Fruit fly (Drosophila melanogaster) whole organism, embryonic: ENCODE data around the gene Rad17.

Experiments used
- Aef1 ChIP-seq: fragments of 200-800 bp; sonication (Bioruptor generic); IDR thresholded peaks from 3 replicates; pipeline ENCODE4 v1.3.6; 2022; ENCODE audit warnings: missing biosample characterization, missing genetic modification characterization
- Bdp1 ChIP-seq: fragments of 200-800 bp; sonication (Bioruptor generic); optimal IDR thresholded peaks from 3 replicates; lab custom pipeline; 2016; ENCODE audit warnings: missing biosample characterization, missing genetic modification characterization
- Bgb ChIP-seq: fragments of 200-800 bp; sonication (Bioruptor generic); IDR thresholded peaks from 2 replicates; pipeline ENCODE4 v1.3.6; 2022; ENCODE audit warnings: missing biosample characterization, missing genetic modification characterization; ENCODE audit not compliant: partially characterized antibody
- BtbVII ChIP-seq: fragments of 200-800 bp; sonication (Bioruptor generic); optimal IDR thresholded peaks from 3 replicates; lab custom pipeline; 2017; ENCODE audit warnings: missing biosample characterization, mild to moderate bottlenecking, missing genetic modification characterization
- CG11695 ChIP-seq: fragments of 200-800 bp; sonication (Bioruptor generic); IDR thresholded peaks from 3 replicates; pipeline ENCODE4 v1.3.6; 2022; ENCODE audit warnings: missing biosample characterization, missing genetic modification characterization
- CG12391 ChIP-seq: fragments of 200-800 bp; sonication (Bioruptor generic); optimal IDR thresholded peaks from 3 replicates; lab custom pipeline; 2018; ENCODE audit warnings: missing biosample characterization, mild to moderate bottlenecking, missing genetic modification characterization, moderate library complexity
- CG12744 ChIP-seq: fragments of 200-800 bp; sonication (Bioruptor generic); optimal IDR thresholded peaks from 2 replicates; lab custom pipeline; 2016; ENCODE audit warnings: missing biosample characterization, missing genetic modification characterization
- CG12942 ChIP-seq: fragments of 200-800 bp; sonication (Bioruptor generic); optimal IDR thresholded peaks from 3 replicates; lab custom pipeline; 2016; ENCODE audit warnings: missing biosample characterization, missing genetic modification characterization
- CG14441 ChIP-seq: fragments of 200-800 bp; sonication (Bioruptor generic); IDR thresholded peaks from 2 replicates; pipeline ENCODE4 v1.3.6; 2022; ENCODE audit warnings: missing biosample characterization, missing genetic modification characterization
- CG18011 ChIP-seq: fragments of 200-800 bp; sonication (Bioruptor generic); optimal IDR thresholded peaks from 2 replicates; lab custom pipeline; 2017; ENCODE audit warnings: missing biosample characterization, missing genetic modification characterization, mild to moderate bottlenecking, moderate library complexity, missing genotype
- CG2199 ChIP-seq: fragments of 200-800 bp; sonication (Bioruptor generic); IDR thresholded peaks from 3 replicates; pipeline ENCODE4 v1.3.6; 2022; ENCODE audit warnings: missing biosample characterization, missing genetic modification characterization
- CG2889 ChIP-seq: fragments of 200-800 bp; sonication (Bioruptor generic); IDR thresholded peaks from 3 replicates; pipeline ENCODE4 v1.3.6; 2022; ENCODE audit warnings: missing biosample characterization, missing genetic modification characterization
- CG3281 ChIP-seq: fragments of 200-800 bp; sonication (Bioruptor generic); optimal IDR thresholded peaks from 3 replicates; lab custom pipeline; 2017; ENCODE audit warnings: missing biosample characterization, mild to moderate bottlenecking, missing genetic modification characterization
- CG3847 ChIP-seq: fragments of 200-800 bp; sonication (Bioruptor generic); IDR thresholded peaks from 2 replicates; pipeline ENCODE4 v1.3.6; 2022; ENCODE audit warnings: missing biosample characterization, missing genetic modification characterization
- CG6254 ChIP-seq: fragments of 200-800 bp; sonication (Bioruptor generic); optimal IDR thresholded peaks from 3 replicates; lab custom pipeline; 2017; ENCODE audit warnings: mild to moderate bottlenecking, missing biosample characterization, missing genetic modification reagents, missing genetic modification characterization
- CG7928 ChIP-seq: fragments of 200-800 bp; sonication (Bioruptor generic); optimal IDR thresholded peaks from 2 replicates; lab custom pipeline; 2017; ENCODE audit warnings: missing biosample characterization, mild to moderate bottlenecking, missing genetic modification characterization
- CG8089 ChIP-seq: fragments of 200-800 bp; sonication (Bioruptor generic); optimal IDR thresholded peaks from 3 replicates; lab custom pipeline; 2016; ENCODE audit warnings: missing biosample characterization, missing genetic modification characterization
- CG8281 ChIP-seq: fragments of 200-800 bp; sonication (Bioruptor generic); optimal IDR thresholded peaks from 2 replicates; lab custom pipeline; 2018; ENCODE audit warnings: missing biosample characterization, mild to moderate bottlenecking, missing genetic modification characterization, moderate library complexity
- CG8290 ChIP-seq, 3 experiments: fragments of 200-800 bp; sonication (Bioruptor generic); optimal IDR thresholded peaks; 2 replicates each; lab custom pipeline; 2016 to 2019; ENCODE audit warnings: missing biosample characterization in 3 of 3, missing genetic modification characterization in 3 of 3, mild to moderate bottlenecking in 2 of 3, moderate library complexity in 1 of 3
- CG9727 ChIP-seq: fragments of 200-800 bp; sonication (Bioruptor generic); optimal IDR thresholded peaks from 3 replicates; lab custom pipeline; 2017; ENCODE audit warnings: missing biosample characterization, mild to moderate bottlenecking, missing genetic modification characterization
- D19B ChIP-seq: fragments of 200-800 bp; sonication (Bioruptor generic); optimal IDR thresholded peaks from 2 replicates; lab custom pipeline; 2017; ENCODE audit warnings: missing biosample characterization, mild to moderate bottlenecking, missing genetic modification characterization
- Elba2 ChIP-seq: fragments of 200-800 bp; sonication (Bioruptor generic); optimal IDR thresholded peaks from 3 replicates; lab custom pipeline; 2016; ENCODE audit warnings: missing biosample characterization, missing genetic modification characterization
- HLH54F ChIP-seq: fragments of 200-800 bp; sonication (Bioruptor generic); optimal IDR thresholded peaks from 3 replicates; lab custom pipeline; 2016; ENCODE audit warnings: missing biosample characterization, missing genetic modification characterization
- HmgZ ChIP-seq: fragments of 200-800 bp; sonication (Bioruptor generic); optimal IDR thresholded peaks from 2 replicates; lab custom pipeline; 2018; ENCODE audit warnings: missing biosample characterization, mild to moderate bottlenecking, missing genetic modification characterization
- Hmx ChIP-seq: fragments of 200-800 bp; sonication (Bioruptor generic); optimal IDR thresholded peaks from 2 replicates; lab custom pipeline; 2016; ENCODE audit warnings: missing biosample characterization, missing genetic modification characterization
- NC2α ChIP-seq: fragments of 200-800 bp; sonication (Bioruptor generic); optimal IDR thresholded peaks from 2 replicates; lab custom pipeline; 2016; ENCODE audit warnings: missing biosample characterization, missing genetic modification characterization
- NFAT ChIP-seq: fragments of 200-800 bp; sonication (Bioruptor generic); IDR thresholded peaks from 2 replicates; pipeline ENCODE4 v1.3.6; 2022; ENCODE audit warnings: missing biosample characterization, missing genetic modification characterization
- Nf-YB ChIP-seq: fragments of 200-800 bp; sonication (Bioruptor generic); optimal IDR thresholded peaks from 3 replicates; lab custom pipeline; 2019; ENCODE audit warnings: missing biosample characterization, mild to moderate bottlenecking, missing genetic modification characterization, moderate library complexity
- Taf1 ChIP-seq: fragments of 200-800 bp; sonication (Bioruptor generic); IDR thresholded peaks from 2 replicates; pipeline ENCODE4 v1.3.6; 2022; ENCODE audit warnings: missing biosample characterization, missing genetic modification characterization
- Xrp1 ChIP-seq: fragments of 200-800 bp; sonication (Bioruptor generic); IDR thresholded peaks from 2 replicates; pipeline ENCODE4 v1.3.6; 2022; ENCODE audit warnings: missing biosample characterization, missing genetic modification characterization
- YL-1 ChIP-seq: fragments of 200-800 bp; sonication (Bioruptor generic); optimal IDR thresholded peaks from 3 replicates; lab custom pipeline; 2017; ENCODE audit warnings: missing biosample characterization, mild to moderate bottlenecking, missing genetic modification characterization
- amos ChIP-seq: fragments of 200-800 bp; sonication (Bioruptor generic); IDR thresholded peaks from 2 replicates; pipeline ENCODE4 v1.3.6; 2022; ENCODE audit warnings: missing biosample characterization, missing genetic modification characterization; ENCODE audit not compliant: partially characterized antibody
- cg ChIP-seq: fragments of 200-800 bp; sonication (Bioruptor generic); optimal IDR thresholded peaks from 3 replicates; lab custom pipeline; 2019; ENCODE audit warnings: missing biosample characterization, mild to moderate bottlenecking, missing genetic modification characterization, moderate library complexity
- chif ChIP-seq, 2 experiments: fragments of 200-800 bp; sonication (Bioruptor generic); optimal IDR thresholded peaks; 3 replicates each; lab custom pipeline; 2016; ENCODE audit warnings: missing biosample characterization in 2 of 2, missing genetic modification characterization in 2 of 2
- danr ChIP-seq: fragments of 200-800 bp; sonication (Bioruptor generic); IDR thresholded peaks from 2 replicates; pipeline ENCODE4 v1.3.6; 2022; ENCODE audit warnings: missing biosample characterization, missing genetic modification characterization
- dati ChIP-seq: fragments of 200-800 bp; sonication (Bioruptor generic); IDR thresholded peaks from 2 replicates; pipeline ENCODE4 v1.3.6; 2022; ENCODE audit warnings: missing biosample characterization, missing genetic modification characterization
- dm ChIP-seq: fragments of 200-800 bp; sonication (Bioruptor generic); optimal IDR thresholded peaks from 3 replicates; lab custom pipeline; 2016; ENCODE audit warnings: missing biosample characterization, missing genetic modification characterization
- eyg ChIP-seq: fragments of 200-800 bp; sonication (Bioruptor generic); optimal IDR thresholded peaks from 3 replicates; lab custom pipeline; 2016; ENCODE audit warnings: missing biosample characterization, missing genetic modification characterization
- fd102C ChIP-seq: fragments of 200-800 bp; sonication (Bioruptor generic); optimal IDR thresholded peaks from 2 replicates; lab custom pipeline; 2018; ENCODE audit warnings: missing biosample characterization, mild to moderate bottlenecking, missing genetic modification characterization, moderate library complexity
- fd64A ChIP-seq: fragments of 200-800 bp; sonication (Bioruptor generic); optimal IDR thresholded peaks from 3 replicates; lab custom pipeline; 2018; ENCODE audit warnings: missing biosample characterization, mild to moderate bottlenecking, missing genetic modification characterization
- gce ChIP-seq: fragments of 200-800 bp; sonication (Bioruptor generic); IDR thresholded peaks from 3 replicates; pipeline ENCODE4 v1.3.6; 2022; ENCODE audit warnings: missing biosample characterization, missing genetic modification characterization
- insv ChIP-seq, 2 experiments: fragments of 200-800 bp; sonication (Bioruptor generic); optimal IDR thresholded peaks; 3 replicates each; lab custom pipeline; 2016 to 2018; ENCODE audit warnings: missing biosample characterization in 2 of 2, missing genetic modification characterization in 2 of 2
- pho ChIP-seq: fragments of 200-800 bp; sonication (Bioruptor generic); optimal IDR thresholded peaks from 2 replicates; lab custom pipeline; 2016; ENCODE audit warnings: missing biosample characterization, missing genetic modification characterization
- prd ChIP-seq, 3 experiments: fragments of >200 bp in 2 of 3; fragments of 200-800 bp in 1 of 3; sonication (Bioruptor generic) in 1 of 3; optimal IDR thresholded peaks in 2 of 3; IDR thresholded peaks in 1 of 3; 2 replicates in 2 of 3; 3 replicates in 1 of 3; pipeline versions ENCODE4 v1.3.6 to Lab custom; 2017 to 2022; ENCODE audit warnings: missing biosample characterization in 1 of 3, missing genetic modification characterization in 1 of 3
- pum ChIP-seq: fragments of 200-800 bp; sonication (Bioruptor generic); optimal IDR thresholded peaks from 2 replicates; lab custom pipeline; 2016; ENCODE audit warnings: missing biosample characterization, missing genetic modification characterization
- pzg ChIP-seq: fragments of 200-800 bp; sonication (Bioruptor generic); optimal IDR thresholded peaks from 3 replicates; lab custom pipeline; 2018; ENCODE audit warnings: missing biosample characterization, mild to moderate bottlenecking, missing genetic modification characterization, moderate library complexity
- sd ChIP-seq: fragments of 200-800 bp; sonication (Bioruptor generic); optimal IDR thresholded peaks from 3 replicates; lab custom pipeline; 2018; ENCODE audit warnings: missing biosample characterization, mild to moderate bottlenecking, missing genetic modification characterization, moderate library complexity
- sim ChIP-seq: fragments of 200-800 bp; sonication (Bioruptor generic); IDR thresholded peaks from 2 replicates; pipeline ENCODE4 v1.3.6; 2022; ENCODE audit warnings: missing biosample characterization, missing genetic modification characterization

Gene Rad17

DNA sequence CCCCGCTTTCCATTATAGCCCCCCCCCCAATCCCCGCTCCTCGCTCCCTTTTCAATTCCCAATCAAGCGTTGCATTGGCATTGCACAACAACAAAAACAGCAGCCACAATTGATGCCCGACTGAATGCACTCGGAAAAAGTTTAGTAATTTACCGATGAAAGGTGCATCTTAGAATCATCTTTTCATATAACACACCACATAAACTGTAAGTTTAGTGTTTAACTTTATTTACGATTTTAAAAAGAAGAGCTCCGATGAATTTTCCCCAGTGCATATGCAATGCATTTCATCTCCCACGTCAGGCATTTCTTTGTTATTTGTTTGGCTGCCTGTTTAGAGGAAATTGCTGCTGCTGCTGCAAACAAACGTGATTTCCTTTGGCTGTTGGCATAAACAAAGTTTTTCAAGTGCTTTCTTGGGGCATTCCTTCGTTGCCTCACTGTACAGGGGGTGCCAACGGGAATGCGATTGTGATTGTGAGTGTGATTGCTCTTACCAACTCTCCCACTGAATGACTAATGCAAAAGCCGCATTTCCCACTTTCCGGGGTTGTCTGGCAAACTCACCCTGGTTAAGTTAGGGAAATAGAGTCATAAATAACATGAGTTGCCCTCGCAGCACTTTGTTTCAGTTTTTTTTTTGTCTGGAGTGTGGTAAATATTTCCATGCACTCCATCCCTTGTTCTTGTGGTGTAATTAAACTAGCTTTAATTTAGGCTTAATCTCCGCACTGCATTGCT, 29.4 kb upstream of the Rad17 start (continued):
- TF ChIP-seq BtbVII (GFP tag; lab: Kevin White, UChicago) (no peak), CG7928 (GFP tag; lab: Kevin White, UChicago) (no peak), dm (GFP tag; lab: Kevin White, UChicago) (peak; percentile 7), NFAT (0 out of 2 replicates have a peak, but pooled peaks have one; percentile 12), CG9727 (peak; percentile 75), CG2889 (GFP tag; lab: Robert Waterston, UW) (no peak), CG11695 (GFP tag; lab: Robert Waterston, UW) (peak; percentile 44; the same call in 1 of the 3 replicates), Hmx (GFP tag; lab: Kevin White, UChicago) (no peak), amos (0 out of 2 replicates have a peak, but pooled peaks have one; percentile 8), Elba2 (GFP tag; lab: Kevin White, UChicago) (no peak), CG12942 (no peak), CG2199 (peak; percentile 78; the same call in 2 of the 3 replicates), pzg (GFP tag; lab: Kevin White, UChicago) (no peak), CG8290 (GFP tag; optimal IDR thresholded peaks at IDR 0.05; lab: Kevin White, UChicago) (peak; percentile 2), CG8290 (tag; optimal IDR thresholded peaks at IDR 0.05; lab: Kevin White, UChicago) (peak in 1 of 2 experiments; percentile 0), sd (tag; lab: Kevin White, UChicago) (peak; percentile 51), CG12391 (tag; lab: Kevin White, UChicago) (peak; percentile 77), CG3281 (no peak), danr (GFP tag; lab: Robert Waterston, UW) (no peak), chif (GFP tag; optimal IDR thresholded peaks at IDR 0.05; lab: Kevin White, UChicago) (peak; percentile 71 to 79), prd (optimal IDR thresholded peaks at IDR 0.05; lab: Kevin White, UChicago) (no peak), prd (GFP tag; IDR thresholded peaks at IDR 0.05; lab: Robert Waterston, UW) (peak; percentile 78; the same call in 2 of the 3 replicates), Bgb (GFP tag; lab: Robert Waterston, UW) (no peak), Taf1 (GFP tag; lab: Robert Waterston, UW) (no peak), dati (GFP tag; lab: Robert Waterston, UW) (no peak), sim (0 out of 2 replicates have a peak, but pooled peaks have one; percentile 19), pho (no peak), Xrp1 (GFP tag; lab: Robert Waterston, UW) (peak; percentile 88), insv (GFP tag; optimal IDR thresholded peaks at IDR 0.05; lab: Kevin White, UChicago) (no peak), Aef1 (GFP tag; lab: Robert Waterston, UW) (peak; percentile 33; the same call in 2 of the 3 replicates), CG8089 (peak; percentile 58), CG8281 (tag; lab: Kevin White, UChicago) (peak; percentile 44), D19B (GFP tag; lab: Kevin White, UChicago) (no peak), Bdp1 (GFP tag; lab: Kevin White, UChicago) (no peak), Nf-YB (GFP tag; lab: Kevin White, UChicago) (peak; percentile 31), NC2α (GFP tag; lab: Kevin White, UChicago) (peak; percentile 49), fd102C (GFP tag; lab: Kevin White, UChicago) (no peak), CG12744 (GFP tag; lab: Kevin White, UChicago) (no peak), HmgZ (tag; lab: Kevin White, UChicago) (no peak), YL-1 (GFP tag; lab: Kevin White, UChicago) (no peak), HLH54F (GFP tag; lab: Kevin White, UChicago) (no peak), CG18011 (GFP tag; lab: Kevin White, UChicago) (no peak), cg (GFP tag; lab: Kevin White, UChicago) (no peak), CG6254 (GFP tag; lab: Kevin White, UChicago) (peak; percentile 82), CG14441 (GFP tag; lab: Robert Waterston, UW) (peak; percentile 12; the same call in 1 of the 2 replicates), gce (GFP tag; lab: Robert Waterston, UW) (peak; percentile 64; the same call in 2 of the 3 replicates), CG3847 (no peak), fd64A (GFP tag; lab: Kevin White, UChicago) (peak; percentile 59), eyg (GFP tag; lab: Kevin White, UChicago) (no peak), pum (peak; percentile 65)
